Fruit fly (Drosophila melanogaster) whole organism: ENCODE measurements around the gene pbl.

Source experiments
- CG8478 ChIP-seq: fragments of >200 bp; optimal IDR thresholded peaks from 2 replicates; lab custom pipeline; 2018; ENCODE audit warnings: inconsistent platforms
- Dll ChIP-seq: fragments of >200 bp; optimal IDR thresholded peaks from 2 replicates; lab custom pipeline; 2017
- EcR ChIP-seq, 2 experiments: fragments of >200 bp; optimal IDR thresholded peaks; 2 replicates each; lab custom pipeline; 2017; ENCODE audit warnings: missing biosample characterization in 2 of 2, missing genetic modification characterization in 2 of 2, missing genetic modification reagents in 2 of 2
- pan ChIP-seq: fragments of >200 bp; optimal IDR thresholded peaks from 2 replicates; lab custom pipeline; 2017
- psq ChIP-seq: fragments of >200 bp; optimal IDR thresholded peaks from 2 replicates; lab custom pipeline; 2017
- usp ChIP-seq: fragments of >200 bp; optimal IDR thresholded peaks from 2 replicates; lab custom pipeline; 2017; ENCODE audit warnings: missing biosample characterization, missing genetic modification characterization, mixed read lengths

pbl gene

dm6 chr3L:7911765-7912556 lies at the start of gene pbl, which contains the start of gene CG8281:
pbl (minus strand) TSS chr3L:7911954.
CG8281 (plus strand) TSS chr3L:7912463.
- no peak for TF ChIP-seq pan (lab: Kevin White, UChicago)
- no peak for TF ChIP-seq CG8478 (lab: Kevin White, UChicago)
- no peak for TF ChIP-seq usp (GFP tag; lab: Kevin White, UChicago)
- TF ChIP-seq EcR (GFP tag; optimal IDR thresholded peaks at IDR 0.05; lab: Kevin White, UChicago): no peak
- no peak for TF ChIP-seq Dll (lab: Kevin White, UChicago)
- TF ChIP-seq psq (lab: Kevin White, UChicago): no peak

dm6 chr3L:7960707-7961695 lies 49.2 kb upstream of the pbl start:
- TF ChIP-seq CG8478 (lab: Kevin White, UChicago): no peak
- TF ChIP-seq EcR (GFP tag; optimal IDR thresholded peaks at IDR 0.05; lab: Kevin White, UChicago): no peak

DNA sequence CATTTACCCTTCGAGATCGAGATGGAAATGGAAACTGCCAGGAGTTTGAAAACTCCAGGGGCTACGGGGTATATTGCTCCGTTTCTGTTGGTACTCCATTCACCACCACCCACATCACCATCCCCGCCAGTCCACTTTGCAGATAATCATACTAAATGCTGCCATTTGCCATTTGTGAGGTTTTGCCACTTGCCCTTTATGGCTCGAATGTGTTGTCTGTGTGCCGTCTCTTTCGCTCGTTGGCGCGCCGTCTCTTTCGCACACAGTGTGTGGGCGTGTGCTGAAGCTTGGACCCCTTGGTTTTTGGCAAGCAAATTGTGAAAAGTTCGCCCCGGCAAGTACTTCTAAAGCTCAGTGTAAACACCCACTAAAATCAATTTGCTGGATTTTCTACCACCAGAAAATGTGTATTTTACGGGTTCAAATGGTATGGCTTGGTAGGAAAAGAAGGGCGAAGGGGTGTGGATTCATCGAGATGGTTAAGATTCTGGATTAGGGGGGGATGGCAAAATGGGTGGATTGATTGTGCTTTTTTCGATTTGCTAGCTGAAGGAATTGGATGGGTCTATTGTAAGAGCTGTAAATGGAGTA lies 46.9 kb upstream of the pbl start:
- TF ChIP-seq EcR (GFP tag; optimal IDR thresholded peaks at IDR 0.05; lab: Kevin White, UChicago) (no peak), CG8478 (lab: Kevin White, UChicago) (no peak), pan (lab: Kevin White, UChicago) (no peak), usp (GFP tag; lab: Kevin White, UChicago) (no peak), psq (lab: Kevin White, UChicago) (no peak), Dll (lab: Kevin White, UChicago) (no peak)

- TF ChIP-seq EcR (GFP tag; optimal IDR thresholded peaks at IDR 0.05; lab: Kevin White, UChicago) (no peak), usp (GFP tag; lab: Kevin White, UChicago) (no peak), pan (lab: Kevin White, UChicago) (no peak), CG8478 (lab: Kevin White, UChicago) (no peak)
Measured at dm6 chr3L:7958083-7958482, 46.3 kb upstream of the pbl start.

dm6 chr3L:7956718-7957117 lies 45.0 kb upstream of the pbl start:
- no peak for TF ChIP-seq psq (lab: Kevin White, UChicago)
- TF ChIP-seq pan (lab: Kevin White, UChicago): no peak
- TF ChIP-seq EcR (GFP tag; optimal IDR thresholded peaks at IDR 0.05; lab: Kevin White, UChicago): no peak
- no peak for TF ChIP-seq usp (GFP tag; lab: Kevin White, UChicago)
- TF ChIP-seq CG8478 (lab: Kevin White, UChicago): no peak
- TF ChIP-seq Dll (lab: Kevin White, UChicago): no peak

DNA sequence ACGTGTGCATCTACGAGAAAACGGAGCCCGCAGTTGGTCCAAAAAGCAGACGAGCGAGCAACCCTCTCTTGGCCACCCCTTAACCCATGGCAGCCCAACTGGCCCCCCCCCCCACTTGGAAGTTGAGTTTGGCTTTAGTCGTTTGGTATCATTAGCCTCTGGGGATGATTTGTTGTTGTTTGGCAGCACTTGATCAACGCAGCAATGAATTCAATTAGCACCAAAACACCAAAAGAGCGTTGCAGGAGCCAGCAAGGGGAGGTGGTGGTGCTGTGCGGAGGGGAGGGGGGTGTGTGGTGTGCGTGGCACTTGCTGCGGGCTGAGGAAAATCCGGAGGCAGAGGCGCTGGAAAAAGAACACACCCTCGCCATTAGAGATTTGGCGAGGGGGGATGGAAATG lies 43.2 kb upstream of the pbl start:
- TF ChIP-seq CG8478 (lab: Kevin White, UChicago) (no peak), EcR (GFP tag; optimal IDR thresholded peaks at IDR 0.05; lab: Kevin White, UChicago) (no peak), Dll (lab: Kevin White, UChicago) (no peak), psq (lab: Kevin White, UChicago) (no peak), pan (lab: Kevin White, UChicago) (no peak), usp (GFP tag; lab: Kevin White, UChicago) (no peak)

dm6 chr3L:7953728-7954127 lies 42.0 kb upstream of the pbl start:
- no peak for TF ChIP-seq Dll (lab: Kevin White, UChicago)
- no peak for TF ChIP-seq usp (GFP tag; lab: Kevin White, UChicago)
- no peak for TF ChIP-seq CG8478 (lab: Kevin White, UChicago)
- no peak for TF ChIP-seq psq (lab: Kevin White, UChicago)
- TF ChIP-seq EcR (GFP tag; optimal IDR thresholded peaks at IDR 0.05; lab: Kevin White, UChicago): no peak
- TF ChIP-seq pan (lab: Kevin White, UChicago): no peak

- TF ChIP-seq CG8478 (lab: Kevin White, UChicago) (no peak), pan (lab: Kevin White, UChicago) (no peak), EcR (GFP tag; optimal IDR thresholded peaks at IDR 0.05; lab: Kevin White, UChicago) (no peak), psq (lab: Kevin White, UChicago) (no peak), Dll (lab: Kevin White, UChicago) (no peak), usp (GFP tag; lab: Kevin White, UChicago) (no peak)
Measured at dm6 chr3L:7952978-7953377, 41.2 kb upstream of the pbl start.

- TF ChIP-seq EcR (GFP tag; optimal IDR thresholded peaks at IDR 0.05; lab: Kevin White, UChicago): no peak
- TF ChIP-seq psq (lab: Kevin White, UChicago): no peak
- no peak for TF ChIP-seq pan (lab: Kevin White, UChicago)
- no peak for TF ChIP-seq usp (GFP tag; lab: Kevin White, UChicago)
- no peak for TF ChIP-seq CG8478 (lab: Kevin White, UChicago)
- no peak for TF ChIP-seq Dll (lab: Kevin White, UChicago)
Measured at dm6 chr3L:7952560-7952959, 40.8 kb upstream of the pbl start.

dm6 chr3L:7951841-7952240 lies 40.1 kb upstream of the pbl start:
- TF ChIP-seq pan (lab: Kevin White, UChicago) (no peak), Dll (lab: Kevin White, UChicago) (no peak), psq (lab: Kevin White, UChicago) (no peak), usp (GFP tag; lab: Kevin White, UChicago) (no peak), CG8478 (lab: Kevin White, UChicago) (no peak), EcR (GFP tag; optimal IDR thresholded peaks at IDR 0.05; lab: Kevin White, UChicago) (no peak)
